Worm (Caenorhabditis elegans) whole organism, young adult: ENCODE data around the gene T02H6.7.

Experiments used
- B0019.2 ChIP-seq: fragments of 200-800 bp; sonication (Bioruptor generic); conservative IDR thresholded peaks from 2 replicates; pipeline ENCODE4 v1.3.6; 2022; ENCODE audit warnings: missing genetic modification reagents, missing genetic modification characterization, missing compliant biosample characterization
- F49E8.2 ChIP-seq: sonication (generic microtip); optimal IDR thresholded peaks from 3 replicates; lab custom pipeline; 2017; ENCODE audit warnings: missing genetic modification characterization, mild to moderate bottlenecking, missing compliant biosample characterization, antibody characterized with exemption, moderate library complexity; ENCODE audit not compliant: insufficient read depth
- F57A8.1 ChIP-seq: fragments of 200-800 bp; sonication (Bioruptor generic); optimal IDR thresholded peaks from 2 replicates; lab custom pipeline; 2018; ENCODE audit warnings: mild to moderate bottlenecking, missing genetic modification characterization, moderate library complexity, missing compliant biosample characterization
- T07F8.4 ChIP-seq: sonication (generic microtip); optimal IDR thresholded peaks from 2 replicates; lab custom pipeline; 2016; ENCODE audit warnings: mild to moderate bottlenecking, missing genetic modification characterization, moderate library complexity, missing compliant biosample characterization
- ama-1 ChIP-seq, 3 experiments: fragments of 150-350 bp in 1 of 3; sonication (generic microtip) in 2 of 3; optimal IDR thresholded peaks; 2 replicates each; lab custom pipeline; 2014 to 2018; ENCODE audit warnings: missing biosample characterization in 2 of 3, missing genetic modification characterization in 2 of 3, missing genetic modification reagents in 2 of 3
- chd-7 ChIP-seq: sonication (generic microtip); optimal IDR thresholded peaks from 2 replicates; lab custom pipeline; 2016; ENCODE audit warnings: mild to moderate bottlenecking, missing genetic modification characterization, moderate library complexity, missing compliant biosample characterization
- fkh-3 ChIP-seq: sonication (generic microtip); optimal IDR thresholded peaks from 2 replicates; lab custom pipeline; 2016; ENCODE audit warnings: mild to moderate bottlenecking, missing genetic modification characterization, missing compliant biosample characterization
- nhr-90 ChIP-seq: sonication (generic microtip); optimal IDR thresholded peaks from 2 replicates; lab custom pipeline; 2016; ENCODE audit warnings: missing genotype, mild to moderate bottlenecking, missing genetic modification characterization, missing compliant biosample characterization
- pha-4 ChIP-seq: fragments of 150-350 bp; sonication (generic microtip); optimal IDR thresholded peaks from 2 replicates; lab custom pipeline; 2014; ENCODE audit warnings: missing biosample characterization, missing genetic modification reagents, missing genetic modification characterization
- snpc-4 ChIP-seq, 5 experiments: fragments of 150-350 bp in 1 of 5; sonication (generic microtip) in 4 of 5; optimal IDR thresholded peaks; 2 replicates each; lab custom pipeline; 2014 to 2018; ENCODE audit warnings: missing genetic modification characterization in 5 of 5, missing biosample characterization in 3 of 5, antibody characterized with exemption in 2 of 5, mild to moderate bottlenecking in 2 of 5, missing compliant biosample characterization in 2 of 5, missing genotype in 2 of 5, moderate library complexity in 2 of 5, missing genetic modification reagents in 1 of 5
- unc-62 ChIP-seq: fragments of 150-350 bp; optimal IDR thresholded peaks from 2 replicates; lab custom pipeline; 2014; ENCODE audit warnings: missing biosample characterization, missing genetic modification reagents, missing genetic modification characterization

DNA sequence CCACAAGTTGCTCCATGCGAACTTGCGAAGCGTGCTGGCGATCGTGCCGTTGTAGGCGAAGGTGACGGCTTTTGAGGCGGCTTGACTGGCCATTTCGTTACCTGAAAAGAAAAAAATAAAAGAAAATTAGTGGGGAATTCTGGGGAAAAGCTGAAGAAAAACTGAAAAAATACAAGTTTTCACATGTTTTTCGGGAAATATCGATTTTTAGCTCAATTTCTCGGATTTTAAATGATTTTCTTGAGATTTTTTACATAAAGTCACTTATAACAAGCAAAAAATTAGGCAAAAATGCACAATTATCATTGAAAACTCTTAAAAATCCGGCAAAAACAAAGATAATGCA lies 18.6 kb downstream of the T02H6.7 start, which contains the start of gene T02H6.11:
- TF ChIP-seq snpc-4 (GFP tag; optimal IDR thresholded peaks at IDR 0.05; lab: Kevin White, UChicago) (no peak), snpc-4 (tag; optimal IDR thresholded peaks at IDR 0.05; lab: Kevin White, UChicago) (no peak), chd-7 (no peak), B0019.2 (GFP tag; lab: Robert Waterston, UW) (no peak), pha-4 (no peak), ama-1 (optimal IDR thresholded peaks at IDR 0.05; lab: Kevin White, UChicago) (no peak), ama-1 (GFP tag; optimal IDR thresholded peaks at IDR 0.05; lab: Kevin White, UChicago) (no peak), unc-62 (GFP tag; lab: Kevin White, UChicago) (no peak), F57A8.1 (no peak), T07F8.4 (tag; lab: Kevin White, UChicago) (no peak), fkh-3 (tag; lab: Kevin White, UChicago) (no peak), nhr-90 (tag; lab: Kevin White, UChicago) (no peak), F49E8.2 (tag; lab: Kevin White, UChicago) (no peak)
